Fruit fly (Drosophila melanogaster) whole organism, embryonic: ENCODE results near the gene Ugt316A1.

Experiments
- ATbp ChIP-seq: fragments of 200-800 bp; sonication (Bioruptor generic); optimal IDR thresholded peaks from 2 replicates; lab custom pipeline; 2017; ENCODE audit warnings: missing biosample characterization, mild to moderate bottlenecking, missing genetic modification characterization, missing genetic modification reagents
- CG10147 ChIP-seq: fragments of 200-800 bp; sonication (Bioruptor generic); optimal IDR thresholded peaks from 2 replicates; lab custom pipeline; 2019; ENCODE audit warnings: missing biosample characterization, mild to moderate bottlenecking, missing genetic modification characterization, moderate library complexity
- CG11695 ChIP-seq: fragments of 200-800 bp; sonication (Bioruptor generic); IDR thresholded peaks from 3 replicates; pipeline ENCODE4 v1.3.6; 2022; ENCODE audit warnings: missing biosample characterization, missing genetic modification characterization
- CG12236 ChIP-seq: fragments of 200-800 bp; sonication (Bioruptor generic); optimal IDR thresholded peaks from 2 replicates; lab custom pipeline; 2016; ENCODE audit warnings: missing biosample characterization, missing genetic modification characterization
- CG12299 ChIP-seq: fragments of 200-800 bp; sonication (Bioruptor generic); optimal IDR thresholded peaks from 2 replicates; lab custom pipeline; 2018; ENCODE audit warnings: missing biosample characterization, mild to moderate bottlenecking, missing genetic modification characterization
- CG12391 ChIP-seq: fragments of 200-800 bp; sonication (Bioruptor generic); optimal IDR thresholded peaks from 3 replicates; lab custom pipeline; 2018; ENCODE audit warnings: missing biosample characterization, mild to moderate bottlenecking, missing genetic modification characterization, moderate library complexity
- CG15514 ChIP-seq: fragments of 200-800 bp; sonication (Bioruptor generic); optimal IDR thresholded peaks from 3 replicates; lab custom pipeline; 2017; ENCODE audit warnings: missing biosample characterization, missing genetic modification characterization, mild to moderate bottlenecking, moderate library complexity, missing genetic modification reagents
- CG17361 ChIP-seq: fragments of 200-800 bp; sonication (Bioruptor generic); IDR thresholded peaks from 3 replicates; pipeline ENCODE4 v1.3.6; 2022; ENCODE audit warnings: missing biosample characterization, missing genetic modification characterization
- CG17385 ChIP-seq: fragments of 200-800 bp; sonication (Bioruptor generic); optimal IDR thresholded peaks from 3 replicates; lab custom pipeline; 2018; ENCODE audit warnings: missing biosample characterization, mild to moderate bottlenecking, missing genetic modification characterization
- CG18262 ChIP-seq: fragments of 200-800 bp; optimal IDR thresholded peaks from 3 replicates; lab custom pipeline; 2019; ENCODE audit warnings: missing biosample characterization, mild to moderate bottlenecking, missing genetic modification characterization, moderate library complexity
- CG18599 ChIP-seq: fragments of 200-800 bp; sonication (Bioruptor generic); optimal IDR thresholded peaks from 3 replicates; lab custom pipeline; 2017; ENCODE audit warnings: missing biosample characterization, missing genetic modification characterization, mild to moderate bottlenecking, moderate library complexity, missing genetic modification reagents
- CG2120 ChIP-seq: fragments of 200-800 bp; sonication (Bioruptor generic); optimal IDR thresholded peaks from 3 replicates; lab custom pipeline; 2016; ENCODE audit warnings: missing biosample characterization, missing genetic modification characterization
- CG31441 ChIP-seq: fragments of 200-800 bp; sonication (Bioruptor generic); IDR thresholded peaks from 2 replicates; pipeline ENCODE4 v1.3.6; 2022; ENCODE audit warnings: missing biosample characterization, missing genetic modification characterization
- CG32532 ChIP-seq: fragments of 200-800 bp; sonication (Bioruptor generic); IDR thresholded peaks from 2 replicates; pipeline ENCODE4 v1.3.6; 2022; ENCODE audit warnings: missing biosample characterization, missing genetic modification characterization
- CG3281 ChIP-seq: fragments of 200-800 bp; sonication (Bioruptor generic); optimal IDR thresholded peaks from 3 replicates; lab custom pipeline; 2017; ENCODE audit warnings: missing biosample characterization, mild to moderate bottlenecking, missing genetic modification characterization
- CG3847 ChIP-seq: fragments of 200-800 bp; sonication (Bioruptor generic); IDR thresholded peaks from 2 replicates; pipeline ENCODE4 v1.3.6; 2022; ENCODE audit warnings: missing biosample characterization, missing genetic modification characterization
- CG4617 ChIP-seq: fragments of 200-800 bp; sonication (Bioruptor generic); optimal IDR thresholded peaks from 3 replicates; lab custom pipeline; 2016; ENCODE audit warnings: missing biosample characterization, missing genetic modification characterization, borderline replicate concordance
- CG7556 ChIP-seq: fragments of 200-800 bp; sonication (Bioruptor generic); optimal IDR thresholded peaks from 2 replicates; lab custom pipeline; 2017; ENCODE audit warnings: missing biosample characterization, mild to moderate bottlenecking, missing genetic modification characterization
- CG7839 ChIP-seq: fragments of 200-800 bp; sonication (Bioruptor generic); optimal IDR thresholded peaks from 3 replicates; lab custom pipeline; 2018; ENCODE audit warnings: missing biosample characterization, mild to moderate bottlenecking, missing genetic modification characterization, moderate library complexity
- CTCF ChIP-seq: fragments of 200-800 bp; sonication (Bioruptor generic); optimal IDR thresholded peaks from 2 replicates; lab custom pipeline; 2017; ENCODE audit warnings: missing biosample characterization, mild to moderate bottlenecking, missing genetic modification characterization, moderate library complexity
- Dll ChIP-seq: fragments of 200-800 bp; sonication (Bioruptor generic); IDR thresholded peaks from 4 replicates; pipeline ENCODE4 v1.3.6; 2022; ENCODE audit warnings: missing biosample characterization, missing genetic modification characterization; ENCODE audit not compliant: partially characterized antibody
- Fer1 ChIP-seq: fragments of 200-800 bp; sonication (Bioruptor generic); optimal IDR thresholded peaks from 2 replicates; lab custom pipeline; 2017; ENCODE audit warnings: missing biosample characterization, mild to moderate bottlenecking, missing genetic modification characterization
- Fer3 ChIP-seq: fragments of 200-800 bp; sonication (Bioruptor generic); optimal IDR thresholded peaks from 2 replicates; lab custom pipeline; 2018; ENCODE audit warnings: missing biosample characterization, mild to moderate bottlenecking, missing genetic modification characterization, moderate library complexity
- H15 ChIP-seq: fragments of 200-800 bp; sonication (Bioruptor generic); IDR thresholded peaks from 3 replicates; pipeline ENCODE4 v1.3.6; 2022; ENCODE audit warnings: missing biosample characterization, missing genetic modification characterization
- HHEX ChIP-seq: fragments of 200-800 bp; sonication (Bioruptor generic); optimal IDR thresholded peaks from 3 replicates; lab custom pipeline; 2017; ENCODE audit warnings: missing biosample characterization, mild to moderate bottlenecking, missing genetic modification characterization, missing genetic modification reagents
- HLH54F ChIP-seq: fragments of 200-800 bp; sonication (Bioruptor generic); optimal IDR thresholded peaks from 3 replicates; lab custom pipeline; 2016; ENCODE audit warnings: missing biosample characterization, missing genetic modification characterization
- Hey ChIP-seq: fragments of 200-800 bp; sonication (Bioruptor generic); optimal IDR thresholded peaks from 3 replicates; lab custom pipeline; 2018; ENCODE audit warnings: missing biosample characterization, mild to moderate bottlenecking, missing genetic modification characterization
- Hmr ChIP-seq: fragments of 200-800 bp; sonication (Bioruptor generic); optimal IDR thresholded peaks from 3 replicates; lab custom pipeline; 2017; ENCODE audit warnings: mild to moderate bottlenecking, missing biosample characterization, missing genetic modification reagents, missing genetic modification characterization
- Hr51 ChIP-seq, 2 experiments: fragments of 200-800 bp; sonication (Bioruptor generic); optimal IDR thresholded peaks; 2 replicates in 1 of 2; 3 replicates in 1 of 2; lab custom pipeline; 2016 to 2018; ENCODE audit warnings: missing biosample characterization in 2 of 2, missing genetic modification characterization in 2 of 2, mild to moderate bottlenecking in 1 of 2, moderate library complexity in 1 of 2
- Pdp1 ChIP-seq, 2 experiments: fragments of 200-800 bp; sonication (Bioruptor generic); optimal IDR thresholded peaks; 3 replicates each; lab custom pipeline; 2016; ENCODE audit warnings: missing biosample characterization in 2 of 2, missing genetic modification characterization in 2 of 2, mild to moderate bottlenecking in 1 of 2, moderate library complexity in 1 of 2
- Ravus ChIP-seq: fragments of 200-800 bp; sonication (Bioruptor generic); IDR thresholded peaks from 2 replicates; pipeline ENCODE4 v1.3.6; 2022; ENCODE audit warnings: missing biosample characterization, missing genetic modification characterization
- Rfx ChIP-seq: fragments of 200-800 bp; sonication (Bioruptor generic); IDR thresholded peaks from 2 replicates; pipeline ENCODE4 v1.3.6; 2022; ENCODE audit warnings: missing biosample characterization, missing genetic modification characterization
- Side ChIP-seq: fragments of 200-800 bp; sonication (Bioruptor generic); optimal IDR thresholded peaks from 2 replicates; lab custom pipeline; 2016; ENCODE audit warnings: missing biosample characterization, missing genetic modification characterization
- Ssrp ChIP-seq: fragments of 200-800 bp; sonication (Bioruptor generic); optimal IDR thresholded peaks from 2 replicates; lab custom pipeline; 2018; ENCODE audit warnings: missing biosample characterization, mild to moderate bottlenecking, missing genetic modification characterization, moderate library complexity
- Trl ChIP-seq, 3 experiments: fragments of >200 bp in 2 of 3; fragments of 200-800 bp in 1 of 3; sonication (Bioruptor generic) in 1 of 3; optimal IDR thresholded peaks; 2 replicates in 1 of 3; 3 replicates in 2 of 3; lab custom pipeline; 2016 to 2017; ENCODE audit warnings: missing biosample characterization in 1 of 3, missing genetic modification characterization in 1 of 3
- ab ChIP-seq: fragments of 200-800 bp; sonication (Bioruptor generic); optimal IDR thresholded peaks from 2 replicates; lab custom pipeline; 2016; ENCODE audit warnings: missing biosample characterization, missing genetic modification characterization
- ase ChIP-seq: fragments of 200-800 bp; sonication (Bioruptor generic); IDR thresholded peaks from 3 replicates; pipeline ENCODE4 v1.3.6; 2022; ENCODE audit warnings: missing biosample characterization, missing genetic modification characterization
- en ChIP-seq: fragments of 200-800 bp; sonication (Bioruptor generic); optimal IDR thresholded peaks from 2 replicates; lab custom pipeline; 2016; ENCODE audit warnings: missing biosample characterization, missing genetic modification characterization
- kni ChIP-seq: fragments of 200-800 bp; sonication (Bioruptor generic); optimal IDR thresholded peaks from 3 replicates; lab custom pipeline; 2017; ENCODE audit warnings: mild to moderate bottlenecking, missing biosample characterization, missing genetic modification reagents, missing genetic modification characterization
- mirr ChIP-seq: fragments of 200-800 bp; sonication (Bioruptor generic); optimal IDR thresholded peaks from 3 replicates; lab custom pipeline; 2018; ENCODE audit warnings: missing biosample characterization, mild to moderate bottlenecking, missing genetic modification characterization
- slou ChIP-seq: fragments of 200-800 bp; sonication (Bioruptor generic); optimal IDR thresholded peaks from 3 replicates; lab custom pipeline; 2016; ENCODE audit warnings: missing biosample characterization, missing genetic modification characterization
- so ChIP-seq: fragments of 200-800 bp; sonication (Bioruptor generic); IDR thresholded peaks from 3 replicates; pipeline ENCODE4 v1.3.6; 2022; ENCODE audit warnings: missing biosample characterization, missing genetic modification characterization
- sr ChIP-seq: fragments of 200-800 bp; sonication (Bioruptor generic); IDR thresholded peaks from 3 replicates; pipeline ENCODE4 v1.3.6; 2022; ENCODE audit warnings: missing biosample characterization, missing genetic modification characterization
- tin ChIP-seq: fragments of 200-800 bp; sonication (Bioruptor generic); optimal IDR thresholded peaks from 3 replicates; lab custom pipeline; 2016; ENCODE audit warnings: missing biosample characterization, missing genetic modification characterization
- trem ChIP-seq: fragments of 200-800 bp; optimal IDR thresholded peaks from 3 replicates; lab custom pipeline; 2019; ENCODE audit warnings: missing biosample characterization, mild to moderate bottlenecking, missing genetic modification characterization, moderate library complexity
- twi ChIP-seq: fragments of 200-800 bp; optimal IDR thresholded peaks from 2 replicates; lab custom pipeline; 2019; ENCODE audit warnings: missing biosample characterization, mild to moderate bottlenecking, missing genetic modification characterization, moderate library complexity
- usp ChIP-seq: fragments of >200 bp; optimal IDR thresholded peaks from 2 replicates; lab custom pipeline; 2017; ENCODE audit warnings: missing biosample characterization, missing genetic modification characterization
- zen ChIP-seq: fragments of 200-800 bp; sonication (Bioruptor generic); optimal IDR thresholded peaks from 3 replicates; lab custom pipeline; 2018; ENCODE audit warnings: missing biosample characterization, mild to moderate bottlenecking, missing genetic modification characterization, moderate library complexity

Gene Ugt316A1

DNA sequence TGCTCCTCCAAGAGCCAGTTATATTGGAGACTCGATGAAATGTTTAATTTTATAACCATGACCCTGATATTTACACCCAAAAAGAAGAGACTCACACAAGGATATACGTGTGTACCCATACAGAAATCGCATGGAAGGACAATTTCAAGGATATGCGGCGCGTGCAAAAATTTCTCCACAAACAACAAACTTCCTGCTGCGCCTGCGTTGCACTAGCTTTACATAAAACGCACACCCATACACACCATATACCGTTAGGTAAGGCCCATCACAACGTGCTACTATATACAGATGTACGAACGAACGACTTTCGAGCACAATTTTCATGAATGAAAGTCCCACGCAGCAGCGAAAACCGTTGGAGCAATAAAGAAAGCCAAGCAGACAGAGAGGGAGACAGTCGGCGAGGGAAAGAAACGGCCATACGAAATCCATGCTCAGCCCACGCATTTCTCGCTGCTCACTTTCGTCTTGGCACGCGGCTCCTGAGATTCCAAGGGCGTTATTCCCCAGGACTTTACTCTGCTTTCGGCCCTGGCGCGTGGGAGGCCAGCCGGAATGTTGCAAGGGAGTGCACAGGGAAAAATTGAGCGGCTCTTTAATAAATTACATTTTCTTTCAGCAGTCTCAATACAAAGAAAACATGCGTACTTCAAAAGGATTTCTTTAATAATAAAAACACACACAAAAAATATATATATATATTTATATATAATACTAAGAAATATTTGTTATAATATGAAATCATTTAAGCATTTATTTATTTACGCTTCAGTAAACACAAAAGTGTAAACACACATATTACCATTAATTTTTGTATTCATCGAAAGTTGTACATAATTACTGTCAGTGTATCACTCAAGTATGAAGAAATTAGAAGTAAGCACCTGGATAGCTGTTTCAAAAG lies 25.0 kb upstream of the Ugt316A1 start (continued):
- TF ChIP-seq CG7839 (peak; percentile 65), Ssrp (tag; lab: Kevin White, UChicago) (peak; percentile 28), HLH54F (GFP tag; lab: Kevin White, UChicago) (no peak), tin (GFP tag; lab: Kevin White, UChicago) (no peak), CG17385 (GFP tag; lab: Kevin White, UChicago) (no peak), usp (GFP tag; lab: Kevin White, UChicago) (no peak), CG18599 (GFP tag; lab: Kevin White, UChicago) (peak; percentile 75), CG3847 (GFP tag; lab: Robert Waterston, UW) (no peak), CG11695 (GFP tag; lab: Robert Waterston, UW) (0 out of 3 replicates have a peak, but pooled peaks have one; percentile 18), CG7556 (peak; percentile 75), CG2120 (GFP tag; lab: Kevin White, UChicago) (peak; percentile 31), Ravus (GFP tag; lab: Robert Waterston, UW) (no peak), Fer3 (tag; lab: Kevin White, UChicago) (peak; percentile 37), CTCF (no peak), twi (tag; lab: Kevin White, UChicago) (no peak), mirr (GFP tag; lab: Kevin White, UChicago) (no peak), sr (GFP tag; lab: Robert Waterston, UW) (peak; percentile 90), CG17361 (GFP tag; lab: Robert Waterston, UW) (peak; percentile 56; the same call in 2 of the 3 replicates), Hr51 (GFP tag; optimal IDR thresholded peaks at IDR 0.05; lab: Kevin White, UChicago) (peak in 1 of 2 experiments; percentile 61), Rfx (no peak), trem (tag; lab: Kevin White, UChicago) (peak; percentile 17), Pdp1 (GFP tag; optimal IDR thresholded peaks at IDR 0.05; lab: Kevin White, UChicago) (no peak), kni (no peak), en (GFP tag; lab: Kevin White, UChicago) (no peak), CG18262 (tag; lab: Kevin White, UChicago) (peak; percentile 55), Hmr (GFP tag; lab: Kevin White, UChicago) (peak; percentile 69), Fer1 (GFP tag; lab: Kevin White, UChicago) (peak; percentile 54), H15 (GFP tag; lab: Robert Waterston, UW) (no peak), CG12236 (GFP tag; lab: Kevin White, UChicago) (no peak), CG4617 (no peak), ATbp (no peak), slou (GFP tag; lab: Kevin White, UChicago) (no peak), zen (tag; lab: Kevin White, UChicago) (no peak), Side (no peak), CG12299 (tag; lab: Kevin White, UChicago) (peak; percentile 19), so (GFP tag; lab: Robert Waterston, UW) (no peak), ase (GFP tag; lab: Robert Waterston, UW) (0 out of 3 replicates have a peak, but pooled peaks have one; percentile 18), Hey (tag; lab: Kevin White, UChicago) (no peak), CG15514 (GFP tag; lab: Kevin White, UChicago) (peak; percentile 19), CG10147 (GFP tag; lab: Kevin White, UChicago) (peak; percentile 27), CG12391 (tag; lab: Kevin White, UChicago) (peak; percentile 49), Trl (optimal IDR thresholded peaks at IDR 0.05; lab: Kevin White, UChicago) (no peak), Trl (GFP tag; optimal IDR thresholded peaks at IDR 0.05; lab: Kevin White, UChicago) (no peak), HHEX (GFP tag; lab: Kevin White, UChicago) (peak; percentile 36), CG31441 (GFP tag; lab: Robert Waterston, UW) (peak; percentile 65), CG3281 (peak; percentile 62), Dll (GFP tag; lab: Robert Waterston, UW) (no peak), CG32532 (GFP tag; lab: Robert Waterston, UW) (no peak; the same call in 1 of the 2 replicates), ab (GFP tag; lab: Kevin White, UChicago) (no peak)
